Fruit fly (Drosophila melanogaster) whole organism, pupa: ENCODE data around the gene Doc3.

Experiments
- CG12605 ChIP-seq: fragments of 200-800 bp; sonication (Bioruptor generic); IDR thresholded peaks from 2 replicates; pipeline ENCODE4 v1.3.6; 2022; ENCODE audit warnings: missing biosample characterization, missing genetic modification characterization
- CG17806 ChIP-seq: fragments of 200-800 bp; sonication (Bioruptor generic); optimal IDR thresholded peaks from 2 replicates; lab custom pipeline; 2018; ENCODE audit warnings: missing biosample characterization, mild to moderate bottlenecking, missing genetic modification characterization, moderate library complexity
- CG9948 ChIP-seq: fragments of 200-800 bp; sonication (Bioruptor generic); optimal IDR thresholded peaks from 2 replicates; lab custom pipeline; 2018; ENCODE audit warnings: missing biosample characterization, mild to moderate bottlenecking, missing genetic modification characterization, moderate library complexity
- rn ChIP-seq: fragments of 200-800 bp; sonication (Bioruptor generic); IDR thresholded peaks from 2 replicates; pipeline ENCODE4 v1.3.6; 2022; ENCODE audit warnings: missing biosample characterization, missing genetic modification characterization

- TF ChIP-seq CG12605 (GFP tag; lab: Robert Waterston, UW) (no peak), rn (GFP tag; lab: Robert Waterston, UW) (no peak), CG17806 (tag; lab: Kevin White, UChicago) (no peak), CG9948 (tag; lab: Kevin White, UChicago) (no peak)
Observed at dm6 chr3L:8966324-8967011, 38.5 kb upstream of the Doc3 start, which contains the start of the genes CG5653 and CG5021.
